Worm (Caenorhabditis elegans) whole organism, L4 larva: ENCODE measurements around the gene srw-2.

Source experiments
- F37D6.2 ChIP-seq: sonication (generic microtip); optimal IDR thresholded peaks from 2 replicates; lab custom pipeline; 2016; ENCODE audit warnings: mild to moderate bottlenecking, missing genetic modification characterization, missing compliant biosample characterization
- R02D3.7 ChIP-seq: fragments of 150-350 bp; sonication (generic microtip); optimal IDR thresholded peaks from 3 replicates; lab custom pipeline; 2014; ENCODE audit warnings: missing biosample characterization, missing genetic modification characterization
- aly-2 ChIP-seq: sonication (generic microtip); optimal IDR thresholded peaks from 2 replicates; lab custom pipeline; 2018; ENCODE audit warnings: missing biosample characterization, missing genetic modification characterization
- ama-1 ChIP-seq: fragments of 150-350 bp; optimal IDR thresholded peaks from 2 replicates; lab custom pipeline; 2014; ENCODE audit warnings: inconsistent platforms, mixed read lengths
- arid-1 ChIP-seq: fragments of 200-800 bp; sonication (Bioruptor generic); conservative IDR thresholded peaks from 2 replicates; pipeline ENCODE4 v1.3.6; 2022; ENCODE audit warnings: missing genetic modification reagents, missing genetic modification characterization, missing compliant biosample characterization
- ctbp-1 ChIP-seq: fragments of 200-800 bp; sonication (Bioruptor generic); IDR thresholded peaks from 2 replicates; pipeline ENCODE4 v1.3.6; 2022; ENCODE audit warnings: missing genetic modification reagents, missing genetic modification characterization, missing compliant biosample characterization
- daf-12 ChIP-seq: fragments of 150-350 bp; optimal IDR thresholded peaks from 2 replicates; lab custom pipeline; 2014; ENCODE audit warnings: missing biosample characterization, missing genetic modification reagents, missing genetic modification characterization
- daf-16 ChIP-seq, 3 experiments: sonication (generic microtip); optimal IDR thresholded peaks; 2 replicates each; lab custom pipeline; 2016 to 2017; ENCODE audit warnings: missing genetic modification characterization in 3 of 3, missing genetic modification reagents in 3 of 3, mild to moderate bottlenecking in 2 of 3, missing compliant biosample characterization in 2 of 3, missing biosample characterization in 1 of 3, moderate library complexity in 1 of 3
- dmd-6 ChIP-seq: fragments of 200-800 bp; sonication (Bioruptor generic); IDR thresholded peaks from 2 replicates; pipeline ENCODE4 v1.3.6; 2022; ENCODE audit warnings: missing genetic modification reagents, missing genetic modification characterization, missing compliant biosample characterization
- duxl-1 ChIP-seq: sonication (generic microtip); optimal IDR thresholded peaks from 2 replicates; lab custom pipeline; 2016; ENCODE audit warnings: mild to moderate bottlenecking, missing genetic modification characterization, moderate library complexity, missing compliant biosample characterization; ENCODE audit not compliant: poor library complexity
- dve-1 ChIP-seq: sonication (generic microtip); optimal IDR thresholded peaks from 2 replicates; lab custom pipeline; 2017; ENCODE audit warnings: antibody characterized with exemption, mild to moderate bottlenecking, missing genetic modification characterization, missing compliant biosample characterization; ENCODE audit not compliant: insufficient read depth
- egl-27 ChIP-seq: sonication (generic microtip); optimal IDR thresholded peaks from 3 replicates; lab custom pipeline; 2017; ENCODE audit warnings: missing biosample characterization, missing genetic modification reagents, missing genetic modification characterization
- egl-43 ChIP-seq: fragments of 200-800 bp; sonication (Bioruptor generic); IDR thresholded peaks from 2 replicates; pipeline ENCODE4 v1.3.6; 2022; ENCODE audit warnings: missing genetic modification reagents, missing genetic modification characterization, missing compliant biosample characterization
- fos-1 ChIP-seq: fragments of 150-350 bp; optimal IDR thresholded peaks from 2 replicates; lab custom pipeline; 2014; ENCODE audit warnings: missing biosample characterization, missing genetic modification characterization
- hlh-11 ChIP-seq: fragments of 200-800 bp; sonication (Bioruptor generic); optimal IDR thresholded peaks from 2 replicates; lab custom pipeline; 2018; ENCODE audit warnings: mild to moderate bottlenecking, missing genetic modification characterization, missing compliant biosample characterization
- hlh-30 ChIP-seq: sonication (generic microtip); optimal IDR thresholded peaks from 2 replicates; lab custom pipeline; 2017; ENCODE audit warnings: antibody characterized with exemption, mild to moderate bottlenecking, missing genetic modification characterization, missing compliant biosample characterization; ENCODE audit not compliant: insufficient read depth
- lim-7 ChIP-seq: fragments of 200-800 bp; sonication (Bioruptor generic); IDR thresholded peaks from 2 replicates; pipeline ENCODE4 v1.3.6; 2022; ENCODE audit warnings: missing genetic modification characterization, missing compliant biosample characterization
- lin-1 ChIP-seq: fragments of 200-800 bp; sonication (Bioruptor generic); IDR thresholded peaks from 2 replicates; pipeline ENCODE4 v1.3.6; 2022; ENCODE audit warnings: missing genetic modification reagents, missing genetic modification characterization, missing compliant biosample characterization
- lin-13 ChIP-seq: fragments of 150-350 bp; optimal IDR thresholded peaks from 2 replicates; lab custom pipeline; 2014; ENCODE audit warnings: missing biosample characterization, missing genetic modification reagents, missing genetic modification characterization
- lin-38 ChIP-seq: fragments of 200-800 bp; sonication (Bioruptor generic); IDR thresholded peaks from 2 replicates; pipeline ENCODE4 v1.3.6; 2022; ENCODE audit warnings: missing genetic modification reagents, missing genetic modification characterization, missing compliant biosample characterization
- lin-39 ChIP-seq: fragments of 150-350 bp; optimal IDR thresholded peaks from 2 replicates; lab custom pipeline; 2014; ENCODE audit warnings: missing biosample characterization, missing genetic modification reagents, missing genetic modification characterization
- lsy-2 ChIP-seq, 2 experiments: fragments of 150-350 bp in 1 of 2; sonication (generic microtip) in 1 of 2; optimal IDR thresholded peaks; 2 replicates each; lab custom pipeline; 2014 to 2017; ENCODE audit warnings: missing biosample characterization in 2 of 2, missing genetic modification characterization in 2 of 2
- madf-5 ChIP-seq, 2 experiments: fragments of 200-800 bp; sonication (Bioruptor generic); IDR thresholded peaks; 2 replicates each; pipeline ENCODE4 v1.3.6; 2022; ENCODE audit warnings: missing compliant biosample characterization in 2 of 2, missing genetic modification characterization in 2 of 2
- nhr-11 ChIP-seq: fragments of 150-350 bp; optimal IDR thresholded peaks from 2 replicates; lab custom pipeline; 2014; ENCODE audit warnings: missing biosample characterization, missing genetic modification characterization
- nhr-111 ChIP-seq: fragments of 200-800 bp; sonication (Bioruptor generic); optimal IDR thresholded peaks from 2 replicates; lab custom pipeline; 2018; ENCODE audit warnings: mild to moderate bottlenecking, missing genetic modification characterization, missing compliant biosample characterization
- nhr-28 ChIP-seq: fragments of 150-350 bp; optimal IDR thresholded peaks from 2 replicates; lab custom pipeline; 2014; ENCODE audit warnings: missing biosample characterization, missing genetic modification characterization
- nhr-41 ChIP-seq: fragments of 200-800 bp; sonication (Bioruptor generic); IDR thresholded peaks from 2 replicates; pipeline ENCODE4 v1.3.6; 2022; ENCODE audit warnings: missing genetic modification reagents, missing genetic modification characterization, missing compliant biosample characterization
- nhr-42 ChIP-seq: fragments of 200-800 bp; sonication (Bioruptor generic); IDR thresholded peaks from 2 replicates; pipeline ENCODE4 v1.3.6; 2022; ENCODE audit warnings: missing genetic modification characterization, missing compliant biosample characterization
- nhr-48 ChIP-seq: sonication (generic microtip); optimal IDR thresholded peaks from 2 replicates; lab custom pipeline; 2016; ENCODE audit warnings: mild to moderate bottlenecking, missing genetic modification characterization, missing compliant biosample characterization
- nhr-6 ChIP-seq: fragments of 150-350 bp; optimal IDR thresholded peaks from 2 replicates; lab custom pipeline; 2014; ENCODE audit warnings: missing biosample characterization, missing genetic modification characterization
- pha-4 ChIP-seq, 2 experiments: fragments of 150-350 bp in 1 of 2; fragments of 200-800 bp in 1 of 2; sonication (Bioruptor generic) in 1 of 2; IDR thresholded peaks in 1 of 2; optimal IDR thresholded peaks in 1 of 2; 2 replicates each; pipeline versions ENCODE4 v1.3.6 to Lab custom; 2014 to 2022; ENCODE audit warnings: missing genetic modification characterization in 2 of 2, missing genetic modification reagents in 2 of 2, missing biosample characterization in 1 of 2, missing compliant biosample characterization in 1 of 2
- php-3 ChIP-seq: fragments of 200-800 bp; sonication (Bioruptor generic); IDR thresholded peaks from 2 replicates; pipeline ENCODE4 v1.3.6; 2022; ENCODE audit warnings: missing genetic modification reagents, missing genetic modification characterization, missing compliant biosample characterization
- pqm-1 ChIP-seq: sonication (generic microtip); optimal IDR thresholded peaks from 2 replicates; lab custom pipeline; 2017; ENCODE audit warnings: missing biosample characterization, missing genetic modification characterization
- set-16 ChIP-seq: fragments of 200-800 bp; sonication (Bioruptor generic); IDR thresholded peaks from 2 replicates; pipeline ENCODE4 v1.3.6; 2022; ENCODE audit warnings: missing genetic modification reagents, missing genetic modification characterization, missing compliant biosample characterization
- snpc-4 ChIP-seq: fragments of 150-350 bp; optimal IDR thresholded peaks from 2 replicates; lab custom pipeline; 2014; ENCODE audit warnings: missing biosample characterization, missing genetic modification characterization
- tag-97 ChIP-seq: fragments of 200-800 bp; sonication (Bioruptor generic); IDR thresholded peaks from 2 replicates; pipeline ENCODE4 v1.3.6; 2022; ENCODE audit warnings: missing genetic modification characterization, missing compliant biosample characterization
- vab-7 ChIP-seq: fragments of 200-800 bp; sonication (Bioruptor generic); IDR thresholded peaks from 2 replicates; pipeline ENCODE4 v1.3.6; 2022; ENCODE audit warnings: missing genetic modification reagents, missing genetic modification characterization, missing compliant biosample characterization
- zag-1 ChIP-seq: fragments of 150-350 bp; optimal IDR thresholded peaks from 2 replicates; lab custom pipeline; 2014; ENCODE audit warnings: missing biosample characterization, missing genetic modification characterization
- zip-2 ChIP-seq: fragments of 150-350 bp; optimal IDR thresholded peaks from 2 replicates; lab custom pipeline; 2014; ENCODE audit warnings: missing biosample characterization, missing genetic modification characterization
- ztf-11 ChIP-seq: fragments of 150-350 bp; optimal IDR thresholded peaks from 2 replicates; lab custom pipeline; 2014; ENCODE audit warnings: missing biosample characterization, missing genetic modification characterization

srw-2 gene

ce11 chrV:2809443-2809842 is 21.2 kb upstream of the srw-2 start:
- TF ChIP-seq egl-27 (tag; lab: Kevin White, UChicago), result no peak
- peak; percentile 1 for TF ChIP-seq nhr-11 (tag; lab: Kevin White, UChicago)
- TF ChIP-seq fos-1, result no peak
- 0 out of 2 replicates have a peak, but pooled peaks have one; percentile 17 for TF ChIP-seq set-16 (GFP tag; lab: Robert Waterston, UW)
- TF ChIP-seq nhr-111 (GFP tag; lab: Kevin White, UChicago), result no peak
- TF ChIP-seq hlh-11 (tag; lab: Kevin White, UChicago), result peak; percentile 9
- TF ChIP-seq nhr-48 (tag; lab: Kevin White, UChicago), result no peak

ce11 chrV:2810164-2810563 is 20.5 kb upstream of the srw-2 start, which contains the start of gene F54E2.1:
Gene F54E2.1, plus strand, starts transcription at chrV:2810398.
- no peak for TF ChIP-seq lsy-2 (tag; optimal IDR thresholded peaks at IDR 0.05; lab: Kevin White, UChicago)
- no peak for TF ChIP-seq hlh-11 (tag; lab: Kevin White, UChicago)
- TF ChIP-seq zip-2 (tag; lab: Kevin White, UChicago), result no peak
- peak; percentile 23; the same call in 1 of the 2 replicates for TF ChIP-seq php-3
- TF ChIP-seq duxl-1 (tag; lab: Kevin White, UChicago), result no peak
- no peak for TF ChIP-seq ztf-11 (tag; lab: Kevin White, UChicago)
- no peak for TF ChIP-seq lin-13 (GFP tag; lab: Kevin White, UChicago)
- no peak for TF ChIP-seq madf-5 (GFP tag; IDR thresholded peaks at IDR 0.05; lab: Robert Waterston, UW)
- no peak for TF ChIP-seq lin-39
- no peak for TF ChIP-seq nhr-42
- no peak for TF ChIP-seq tag-97 (GFP tag; lab: Robert Waterston, UW)
- TF ChIP-seq dve-1, result no peak
- no peak for TF ChIP-seq daf-16 (GFP tag; optimal IDR thresholded peaks at IDR 0.05; lab: Kevin White, UChicago)
- peak; percentile 66 for TF ChIP-seq daf-16 (tag; optimal IDR thresholded peaks at IDR 0.05; lab: Kevin White, UChicago)
- TF ChIP-seq daf-12 (tag; lab: Kevin White, UChicago), result no peak
- TF ChIP-seq nhr-41 (GFP tag; lab: Robert Waterston, UW), result no peak
- no peak for TF ChIP-seq ama-1 (lab: Kevin White, UChicago)
- no peak for TF ChIP-seq egl-43 (GFP tag; lab: Robert Waterston, UW)
- no peak for TF ChIP-seq hlh-30 (tag; lab: Kevin White, UChicago)
- peak; percentile 44 for TF ChIP-seq nhr-6 (tag; lab: Kevin White, UChicago)
- peak; percentile 81 for TF ChIP-seq dmd-6 (GFP tag; lab: Robert Waterston, UW)
- peak; percentile 69 for TF ChIP-seq nhr-28 (tag; lab: Kevin White, UChicago)
- TF ChIP-seq lin-1, result 0 out of 2 replicates have a peak, but pooled peaks have one; percentile 23
- no peak for TF ChIP-seq snpc-4
- no peak for TF ChIP-seq R02D3.7
- no peak for TF ChIP-seq lim-7 (GFP tag; lab: Robert Waterston, UW)
- TF ChIP-seq arid-1, result no peak
- no peak for TF ChIP-seq F37D6.2 (tag; lab: Kevin White, UChicago)
- TF ChIP-seq aly-2, result no peak
- no peak for TF ChIP-seq vab-7 (GFP tag; lab: Robert Waterston, UW)
- TF ChIP-seq zag-1, result no peak
- no peak for TF ChIP-seq pha-4 (GFP tag; IDR thresholded peaks at IDR 0.05; lab: Robert Waterston, UW)
- TF ChIP-seq pha-4 (tag; optimal IDR thresholded peaks at IDR 0.05; lab: Kevin White, UChicago), result no peak
- no peak for TF ChIP-seq lin-38 (GFP tag; lab: Robert Waterston, UW)
- TF ChIP-seq ctbp-1 (GFP tag; lab: Robert Waterston, UW), result no peak
- peak; percentile 99 for TF ChIP-seq pqm-1 (tag; lab: Kevin White, UChicago)
- TF ChIP-seq, all 104 proteins: peak for 7
